Worm (Caenorhabditis elegans) whole organism, mixed stage, embryonic: Measurements from ENCODE around the gene F42A6.6.

Experiments
- ces-1 ChIP-seq: fragments of 150-350 bp; optimal IDR thresholded peaks from 2 replicates; lab custom pipeline; 2014; ENCODE audit warnings: missing biosample characterization, missing genetic modification reagents, missing genetic modification characterization
- elt-1 ChIP-seq: sonication (generic microtip); optimal IDR thresholded peaks from 2 replicates; lab custom pipeline; 2017; ENCODE audit warnings: missing genetic modification characterization, mild to moderate bottlenecking, missing compliant biosample characterization, antibody characterized with exemption, moderate library complexity, borderline replicate concordance; ENCODE audit not compliant: insufficient read depth
- flh-1 ChIP-seq: fragments of 200-800 bp; sonication (Bioruptor generic); optimal IDR thresholded peaks from 2 replicates; lab custom pipeline; 2018; ENCODE audit warnings: mild to moderate bottlenecking, missing genetic modification characterization, moderate library complexity, missing compliant biosample characterization
- unc-39 ChIP-seq: fragments of 150-350 bp; optimal IDR thresholded peaks from 2 replicates; lab custom pipeline; 2014; ENCODE audit warnings: missing biosample characterization, missing genetic modification characterization

DNA sequence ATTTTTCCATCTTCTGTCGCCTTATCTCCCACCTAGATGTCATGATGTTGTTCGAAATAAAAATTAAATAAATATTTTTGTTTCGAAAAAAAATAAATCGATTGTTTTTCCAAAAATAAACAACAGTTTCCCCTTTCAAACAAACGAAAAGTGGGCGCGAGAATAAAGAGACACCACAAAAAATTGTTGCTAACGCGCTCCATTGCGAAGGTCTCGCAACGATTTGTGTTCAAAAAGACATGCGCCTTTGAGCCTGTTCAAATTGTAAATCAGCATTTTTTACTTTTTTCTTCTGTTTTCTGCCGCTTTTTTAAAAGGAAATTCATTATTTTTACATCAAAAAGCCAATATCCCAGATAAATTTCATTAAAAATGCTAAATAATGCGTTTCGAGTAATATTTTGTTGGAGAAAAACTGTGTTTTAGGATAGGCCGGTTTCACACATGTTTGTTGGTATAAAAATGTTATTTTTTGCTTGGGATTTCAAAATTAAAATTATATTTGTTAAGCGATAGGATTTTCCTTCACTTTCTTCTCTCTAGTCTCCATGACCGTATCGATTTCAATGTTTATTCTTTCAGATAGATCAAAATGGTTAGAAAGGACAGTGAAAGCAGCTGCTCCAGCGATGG, 42.0 kb downstream of the F42A6.6 start, which contains the start of gene W08E12.7:
- no peak for TF ChIP-seq ces-1 (GFP tag; lab: Kevin White, UChicago)
- no peak for TF ChIP-seq flh-1
- TF ChIP-seq unc-39 (tag; lab: Kevin White, UChicago) = no peak
- no peak for TF ChIP-seq elt-1 (tag; lab: Kevin White, UChicago)
